Fruit fly (Drosophila melanogaster) whole organism, embryonic: ENCODE results near the gene Pka-C1.

Experiments
- BEAF-32 ChIP-seq: fragments of 200-800 bp; sonication (Bioruptor generic); optimal IDR thresholded peaks from 3 replicates; lab custom pipeline; 2017; ENCODE audit warnings: missing biosample characterization, missing genetic modification characterization, mild to moderate bottlenecking, moderate library complexity, missing genetic modification reagents
- CG10431 ChIP-seq: fragments of 200-800 bp; sonication (Bioruptor generic); optimal IDR thresholded peaks from 3 replicates; lab custom pipeline; 2018; ENCODE audit warnings: missing biosample characterization, mild to moderate bottlenecking, missing genetic modification characterization
- CG13123 ChIP-seq: fragments of 200-800 bp; sonication (Bioruptor generic); optimal IDR thresholded peaks from 2 replicates; lab custom pipeline; 2016; ENCODE audit warnings: missing biosample characterization, missing genetic modification characterization
- CG13296 ChIP-seq: fragments of 200-800 bp; sonication (Bioruptor generic); optimal IDR thresholded peaks from 3 replicates; lab custom pipeline; 2018; ENCODE audit warnings: missing biosample characterization, mild to moderate bottlenecking, missing genetic modification characterization
- CG16813 ChIP-seq: fragments of 200-800 bp; sonication (Bioruptor generic); IDR thresholded peaks from 3 replicates; pipeline ENCODE4 v1.3.6; 2022; ENCODE audit warnings: missing biosample characterization, missing genetic modification characterization; ENCODE audit not compliant: partially characterized antibody
- CG17568 ChIP-seq: fragments of 200-800 bp; sonication (Bioruptor generic); optimal IDR thresholded peaks from 2 replicates; lab custom pipeline; 2018; ENCODE audit warnings: missing biosample characterization, mild to moderate bottlenecking, missing genetic modification characterization, moderate library complexity
- CG17612 ChIP-seq: fragments of 200-800 bp; sonication (Bioruptor generic); IDR thresholded peaks from 2 replicates; pipeline ENCODE4 v1.3.6; 2022; ENCODE audit warnings: missing biosample characterization, missing genetic modification characterization
- CG2678 ChIP-seq: fragments of 200-800 bp; sonication (Bioruptor generic); optimal IDR thresholded peaks from 3 replicates; lab custom pipeline; 2019; ENCODE audit warnings: missing biosample characterization, mild to moderate bottlenecking, missing genetic modification characterization, moderate library complexity
- CG2712 ChIP-seq: fragments of 200-800 bp; optimal IDR thresholded peaks from 3 replicates; lab custom pipeline; 2019; ENCODE audit warnings: missing biosample characterization, mild to moderate bottlenecking, missing genetic modification characterization, moderate library complexity
- CG3163 ChIP-seq: fragments of 200-800 bp; sonication (Bioruptor generic); optimal IDR thresholded peaks from 3 replicates; lab custom pipeline; 2016; ENCODE audit warnings: missing biosample characterization, missing genetic modification characterization
- CG4404 ChIP-seq: fragments of 200-800 bp; sonication (Bioruptor generic); IDR thresholded peaks from 2 replicates; pipeline ENCODE4 v1.3.6; 2022; ENCODE audit warnings: missing biosample characterization, missing genetic modification characterization
- CG7357 ChIP-seq: fragments of 200-800 bp; sonication (Bioruptor generic); IDR thresholded peaks from 3 replicates; pipeline ENCODE4 v1.3.6; 2022; ENCODE audit warnings: missing biosample characterization, missing genetic modification characterization
- CG7987 ChIP-seq: fragments of 200-800 bp; sonication (Bioruptor generic); optimal IDR thresholded peaks from 2 replicates; lab custom pipeline; 2018; ENCODE audit warnings: missing biosample characterization, mild to moderate bottlenecking, missing genetic modification characterization, moderate library complexity
- CG8290 ChIP-seq, 3 experiments: fragments of 200-800 bp; sonication (Bioruptor generic); optimal IDR thresholded peaks; 2 replicates each; lab custom pipeline; 2016 to 2019; ENCODE audit warnings: missing biosample characterization in 3 of 3, missing genetic modification characterization in 3 of 3, mild to moderate bottlenecking in 2 of 3, moderate library complexity in 1 of 3
- CG9932 ChIP-seq: fragments of 200-800 bp; sonication (Bioruptor generic); IDR thresholded peaks from 2 replicates; pipeline ENCODE4 v1.3.6; 2022; ENCODE audit warnings: missing biosample characterization, missing genetic modification characterization
- Camta ChIP-seq: fragments of 200-800 bp; sonication (Bioruptor generic); optimal IDR thresholded peaks from 2 replicates; lab custom pipeline; 2016; ENCODE audit warnings: missing biosample characterization, missing genetic modification characterization
- Chrac-16 ChIP-seq: fragments of 200-800 bp; sonication (Bioruptor generic); optimal IDR thresholded peaks from 3 replicates; lab custom pipeline; 2016; ENCODE audit warnings: missing biosample characterization, missing genetic modification characterization
- D ChIP-seq, 2 experiments: fragments of 200-800 bp in 1 of 2; fragments of >200 bp in 1 of 2; sonication (Bioruptor generic) in 1 of 2; optimal IDR thresholded peaks; 2 replicates in 1 of 2; 3 replicates in 1 of 2; lab custom pipeline; 2017; ENCODE audit warnings: mild to moderate bottlenecking in 1 of 2, missing biosample characterization in 1 of 2, missing genetic modification characterization in 1 of 2, missing genetic modification reagents in 1 of 2
- E2f2 ChIP-seq: fragments of 200-800 bp; sonication (Bioruptor generic); IDR thresholded peaks from 2 replicates; pipeline ENCODE4 v1.3.6; 2022; ENCODE audit warnings: missing biosample characterization, missing genetic modification characterization
- Eip74EF ChIP-seq, 2 experiments: fragments of 200-800 bp in 1 of 2; fragments of >200 bp in 1 of 2; sonication (Bioruptor generic) in 1 of 2; optimal IDR thresholded peaks; 2 replicates each; lab custom pipeline; 2017 to 2019; ENCODE audit warnings: missing biosample characterization in 2 of 2, missing genetic modification characterization in 2 of 2, mild to moderate bottlenecking in 1 of 2, moderate library complexity in 1 of 2
- Hr78 ChIP-seq, 2 experiments: fragments of 200-800 bp in 1 of 2; fragments of >200 bp in 1 of 2; sonication (Bioruptor generic) in 1 of 2; optimal IDR thresholded peaks; 2 replicates each; lab custom pipeline; 2017 to 2019; ENCODE audit warnings: missing biosample characterization in 2 of 2, missing genetic modification characterization in 2 of 2, mild to moderate bottlenecking in 1 of 2, moderate library complexity in 1 of 2
- Med ChIP-seq: fragments of 200-800 bp; sonication (Bioruptor generic); peaks from one replicate; lab custom pipeline; 2016; ENCODE audit warnings: missing biosample characterization, missing genetic modification characterization, mild to moderate bottlenecking, inconsistent platforms, moderate library complexity
- Stat92E ChIP-seq, 3 experiments: fragments of >200 bp in 2 of 3; fragments of 200-800 bp in 1 of 3; sonication (Bioruptor generic) in 1 of 3; optimal IDR thresholded peaks; 2 replicates each; lab custom pipeline; 2017 to 2019; ENCODE audit warnings: missing biosample characterization in 3 of 3, missing genetic modification characterization in 3 of 3, mild to moderate bottlenecking in 1 of 3, moderate library complexity in 1 of 3
- cad ChIP-seq: fragments of >200 bp; optimal IDR thresholded peaks from 2 replicates; lab custom pipeline; 2017; ENCODE audit warnings: missing biosample characterization, missing genetic modification characterization
- chinmo ChIP-seq: fragments of 200-800 bp; sonication (Bioruptor generic); IDR thresholded peaks from 4 replicates; pipeline ENCODE4 v1.3.6; 2022; ENCODE audit warnings: missing biosample characterization, missing genetic modification characterization; ENCODE audit not compliant: partially characterized antibody
- dati ChIP-seq: fragments of 200-800 bp; sonication (Bioruptor generic); IDR thresholded peaks from 2 replicates; pipeline ENCODE4 v1.3.6; 2022; ENCODE audit warnings: missing biosample characterization, missing genetic modification characterization
- dmrt11E ChIP-seq: fragments of 200-800 bp; sonication (Bioruptor generic); optimal IDR thresholded peaks from 3 replicates; lab custom pipeline; 2018; ENCODE audit warnings: missing biosample characterization, mild to moderate bottlenecking, missing genetic modification characterization, moderate library complexity
- eve ChIP-seq, 2 experiments: fragments of >200 bp; optimal IDR thresholded peaks; 2 replicates each; lab custom pipeline; 2017; ENCODE audit warnings: missing biosample characterization in 2 of 2, missing genetic modification characterization in 2 of 2
- exex ChIP-seq: fragments of 200-800 bp; sonication (Bioruptor generic); optimal IDR thresholded peaks from 4 replicates; lab custom pipeline; 2018; ENCODE audit warnings: missing biosample characterization, mild to moderate bottlenecking, missing genetic modification characterization, moderate library complexity
- eyg ChIP-seq: fragments of 200-800 bp; sonication (Bioruptor generic); optimal IDR thresholded peaks from 3 replicates; lab custom pipeline; 2016; ENCODE audit warnings: missing biosample characterization, missing genetic modification characterization
- fd102C ChIP-seq: fragments of 200-800 bp; sonication (Bioruptor generic); optimal IDR thresholded peaks from 2 replicates; lab custom pipeline; 2018; ENCODE audit warnings: missing biosample characterization, mild to moderate bottlenecking, missing genetic modification characterization, moderate library complexity
- gce ChIP-seq: fragments of 200-800 bp; sonication (Bioruptor generic); IDR thresholded peaks from 3 replicates; pipeline ENCODE4 v1.3.6; 2022; ENCODE audit warnings: missing biosample characterization, missing genetic modification characterization
- h ChIP-seq: fragments of >200 bp; optimal IDR thresholded peaks from 2 replicates; lab custom pipeline; 2017
- jigr1 ChIP-seq: fragments of 200-800 bp; sonication (Bioruptor generic); IDR thresholded peaks from 3 replicates; pipeline ENCODE4 v1.3.6; 2022; ENCODE audit warnings: missing biosample characterization, missing genetic modification characterization
- kni ChIP-seq: fragments of 200-800 bp; sonication (Bioruptor generic); optimal IDR thresholded peaks from 3 replicates; lab custom pipeline; 2017; ENCODE audit warnings: mild to moderate bottlenecking, missing biosample characterization, missing genetic modification reagents, missing genetic modification characterization
- lov ChIP-seq, 2 experiments: fragments of 200-800 bp in 1 of 2; fragments of >200 bp in 1 of 2; sonication (Bioruptor generic) in 1 of 2; IDR thresholded peaks in 1 of 2; optimal IDR thresholded peaks in 1 of 2; 2 replicates in 1 of 2; 3 replicates in 1 of 2; pipeline versions ENCODE4 v1.3.6 to Lab custom; 2017 to 2022; ENCODE audit warnings: missing biosample characterization in 1 of 2, missing genetic modification characterization in 1 of 2
- nmo ChIP-seq: fragments of 200-800 bp; sonication (Bioruptor generic); optimal IDR thresholded peaks from 2 replicates; lab custom pipeline; 2018; ENCODE audit warnings: missing biosample characterization, mild to moderate bottlenecking, missing genetic modification characterization, moderate library complexity
- sim ChIP-seq: fragments of 200-800 bp; sonication (Bioruptor generic); IDR thresholded peaks from 2 replicates; pipeline ENCODE4 v1.3.6; 2022; ENCODE audit warnings: missing biosample characterization, missing genetic modification characterization
- stc ChIP-seq: fragments of 200-800 bp; sonication (Bioruptor generic); IDR thresholded peaks from 2 replicates; pipeline ENCODE4 v1.3.6; 2022; ENCODE audit warnings: missing biosample characterization, missing genetic modification characterization
- sug ChIP-seq: fragments of 200-800 bp; optimal IDR thresholded peaks from 2 replicates; lab custom pipeline; 2019; ENCODE audit warnings: missing biosample characterization, mild to moderate bottlenecking, missing genetic modification characterization, moderate library complexity
- trh ChIP-seq: fragments of 200-800 bp; sonication (Bioruptor generic); optimal IDR thresholded peaks from 2 replicates; lab custom pipeline; 2016; ENCODE audit warnings: missing biosample characterization, missing genetic modification characterization
- tx ChIP-seq: fragments of 200-800 bp; sonication (Bioruptor generic); optimal IDR thresholded peaks from 2 replicates; lab custom pipeline; 2016; ENCODE audit warnings: missing biosample characterization, missing genetic modification characterization
- unpg ChIP-seq: fragments of 200-800 bp; sonication (Bioruptor generic); optimal IDR thresholded peaks from 3 replicates; lab custom pipeline; 2018; ENCODE audit warnings: missing biosample characterization, mild to moderate bottlenecking, missing genetic modification characterization, moderate library complexity
- usp ChIP-seq: fragments of >200 bp; optimal IDR thresholded peaks from 2 replicates; lab custom pipeline; 2017; ENCODE audit warnings: missing biosample characterization, missing genetic modification characterization
- zfh1 ChIP-seq: fragments of 200-800 bp; sonication (Bioruptor generic); IDR thresholded peaks from 3 replicates; pipeline ENCODE4 v1.3.6; 2022; ENCODE audit warnings: missing biosample characterization, missing genetic modification characterization

Pka-C1 gene

DNA sequence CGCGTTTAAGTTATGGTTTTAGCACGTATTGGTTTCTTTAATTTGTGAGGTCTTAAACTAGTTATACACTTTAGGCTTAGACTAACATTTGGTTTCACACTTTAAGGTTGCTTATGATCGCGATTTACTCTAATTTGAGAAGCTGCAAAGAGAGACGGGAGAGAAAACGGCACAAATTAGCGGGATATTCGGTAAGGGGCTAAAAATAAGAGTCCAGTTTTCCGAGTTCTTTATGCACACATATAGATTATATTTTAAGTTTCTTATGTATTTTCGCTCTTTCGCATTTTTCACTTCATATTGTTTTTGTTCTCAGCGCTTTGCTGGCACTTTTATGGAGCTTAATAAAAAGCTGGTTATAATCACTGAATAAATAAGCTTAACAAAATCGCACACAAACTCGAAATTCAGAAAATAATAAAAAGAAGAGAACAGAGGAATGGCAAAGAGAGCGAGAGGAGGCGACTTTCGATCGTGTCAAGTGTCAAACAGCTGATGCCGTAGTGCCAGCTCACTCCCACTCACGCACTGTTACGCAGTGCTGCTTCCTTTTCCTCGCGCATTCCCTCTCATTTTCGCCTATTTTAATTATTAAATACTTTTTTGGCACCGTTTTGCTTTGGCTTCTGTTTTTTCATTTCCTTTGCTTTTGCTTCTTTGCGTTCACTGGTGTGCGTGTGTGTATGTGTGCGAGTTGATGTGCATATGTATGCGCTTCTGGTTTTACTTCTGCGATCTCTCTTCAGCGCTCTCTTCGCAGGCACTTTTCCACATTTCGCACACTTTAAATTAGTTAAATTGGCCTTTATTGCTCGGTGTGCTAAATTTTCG lies 790 bp downstream of the Pka-C1 start (continued):
- TF ChIP-seq D (optimal IDR thresholded peaks at IDR 0.05; lab: Kevin White, UChicago) (no peak), D (GFP tag; optimal IDR thresholded peaks at IDR 0.05; lab: Kevin White, UChicago) (no peak), eyg (GFP tag; lab: Kevin White, UChicago) (no peak), dmrt11E (tag; lab: Kevin White, UChicago) (no peak), kni (no peak), E2f2 (GFP tag; lab: Robert Waterston, UW) (no peak), CG3163 (GFP tag; lab: Kevin White, UChicago) (peak; percentile 38), Stat92E (GFP tag; optimal IDR thresholded peaks at IDR 0.05; lab: Kevin White, UChicago) (no peak), chinmo (GFP tag; lab: Robert Waterston, UW) (0 out of 4 replicates have a peak, but pooled peaks have one; percentile 71), lov (optimal IDR thresholded peaks at IDR 0.05; lab: Kevin White, UChicago) (no peak), lov (GFP tag; IDR thresholded peaks at IDR 0.05; lab: Robert Waterston, UW) (0 out of 3 replicates have a peak, but pooled peaks have one; percentile 60), nmo (no peak), stc (no peak), sug (tag; lab: Kevin White, UChicago) (no peak), Camta (GFP tag; lab: Kevin White, UChicago) (no peak), Eip74EF (GFP tag; optimal IDR thresholded peaks at IDR 0.05; lab: Kevin White, UChicago) (no peak), CG4404 (GFP tag; lab: Robert Waterston, UW) (no peak), jigr1 (GFP tag; lab: Robert Waterston, UW) (no peak), CG7987 (GFP tag; lab: Kevin White, UChicago) (no peak), eve (GFP tag; optimal IDR thresholded peaks at IDR 0.05; lab: Kevin White, UChicago) (peak in 1 of 2 experiments; percentile 48), Chrac-16 (GFP tag; lab: Kevin White, UChicago) (no peak), CG17612 (GFP tag; lab: Robert Waterston, UW) (no peak), CG8290 (GFP tag; optimal IDR thresholded peaks at IDR 0.05; lab: Kevin White, UChicago) (no peak), CG8290 (tag; optimal IDR thresholded peaks at IDR 0.05; lab: Kevin White, UChicago) (no peak), zfh1 (GFP tag; lab: Robert Waterston, UW) (no peak), h (lab: Kevin White, UChicago) (no peak), CG9932 (GFP tag; lab: Robert Waterston, UW) (no peak), unpg (GFP tag; lab: Kevin White, UChicago) (no peak), cad (GFP tag; lab: Kevin White, UChicago) (peak; percentile 23), sim (no peak), dati (no peak), CG2712 (tag; lab: Kevin White, UChicago) (no peak), CG13123 (no peak), CG13296 (GFP tag; lab: Kevin White, UChicago) (peak; percentile 26), gce (GFP tag; lab: Robert Waterston, UW) (no peak), BEAF-32 (GFP tag; lab: Kevin White, UChicago) (no peak), usp (no peak), CG10431 (no peak), CG16813 (GFP tag; lab: Robert Waterston, UW) (no peak), CG2678 (peak; percentile 19), CG7357 (no peak), exex (tag; lab: Kevin White, UChicago) (peak; percentile 0), Hr78 (GFP tag; optimal IDR thresholded peaks at IDR 0.05; lab: Kevin White, UChicago) (peak in 1 of 2 experiments; percentile 74), Med (GFP tag; lab: Kevin White, UChicago) (peak; percentile 82), fd102C (no peak), trh (GFP tag; lab: Kevin White, UChicago) (no peak), tx (GFP tag; lab: Kevin White, UChicago) (no peak), CG17568 (GFP tag; lab: Kevin White, UChicago) (peak; percentile 17)
- TF ChIP-seq, all 482 proteins: peak for 43
